Worm (Caenorhabditis elegans) whole organism, mixed stage, embryonic: ENCODE data around the gene tag-273.

ENCODE experiments used
- M03D4.4 ChIP-seq: sonication (generic microtip); optimal IDR thresholded peaks from 2 replicates; lab custom pipeline; 2017; ENCODE audit warnings: mild to moderate bottlenecking, missing genetic modification characterization, missing compliant biosample characterization
- bed-3 ChIP-seq: fragments of 200-800 bp; sonication (Bioruptor generic); optimal IDR thresholded peaks from 3 replicates; lab custom pipeline; 2018; ENCODE audit warnings: mild to moderate bottlenecking, missing genetic modification characterization, moderate library complexity, missing compliant biosample characterization
- blmp-1 ChIP-seq: fragments of 150-350 bp; optimal IDR thresholded peaks from 2 replicates; lab custom pipeline; 2014; ENCODE audit warnings: missing biosample characterization, missing genetic modification characterization
- ceh-39 ChIP-seq: fragments of 150-350 bp; optimal IDR thresholded peaks from 2 replicates; lab custom pipeline; 2014; ENCODE audit warnings: missing biosample characterization, missing genetic modification characterization
- ceh-43 ChIP-seq: fragments of 200-800 bp; sonication (Bioruptor generic); optimal IDR thresholded peaks from 2 replicates; lab custom pipeline; 2018; ENCODE audit warnings: mild to moderate bottlenecking, missing genetic modification characterization, moderate library complexity, missing compliant biosample characterization
- ces-1 ChIP-seq: fragments of 150-350 bp; optimal IDR thresholded peaks from 2 replicates; lab custom pipeline; 2014; ENCODE audit warnings: missing biosample characterization, missing genetic modification reagents, missing genetic modification characterization
- cnd-1 ChIP-seq: fragments of 200-800 bp; sonication (Bioruptor generic); optimal IDR thresholded peaks from 2 replicates; lab custom pipeline; 2018; ENCODE audit warnings: mild to moderate bottlenecking, missing genetic modification characterization, missing compliant biosample characterization
- drap-1 ChIP-seq: fragments of 200-800 bp; sonication (Bioruptor generic); optimal IDR thresholded peaks from 3 replicates; lab custom pipeline; 2018; ENCODE audit warnings: mild to moderate bottlenecking, missing genetic modification characterization, missing compliant biosample characterization
- elt-1 ChIP-seq: sonication (generic microtip); optimal IDR thresholded peaks from 2 replicates; lab custom pipeline; 2017; ENCODE audit warnings: missing genetic modification characterization, mild to moderate bottlenecking, missing compliant biosample characterization, antibody characterized with exemption, moderate library complexity, borderline replicate concordance; ENCODE audit not compliant: insufficient read depth
- elt-3 ChIP-seq: fragments of 150-350 bp; optimal IDR thresholded peaks from 2 replicates; lab custom pipeline; 2014; ENCODE audit warnings: missing biosample characterization, missing genetic modification characterization
- flh-1 ChIP-seq: fragments of 200-800 bp; sonication (Bioruptor generic); optimal IDR thresholded peaks from 2 replicates; lab custom pipeline; 2018; ENCODE audit warnings: mild to moderate bottlenecking, missing genetic modification characterization, moderate library complexity, missing compliant biosample characterization
- ham-2 ChIP-seq: fragments of 200-800 bp; sonication (Bioruptor generic); optimal IDR thresholded peaks from 2 replicates; lab custom pipeline; 2018; ENCODE audit warnings: mild to moderate bottlenecking, missing genetic modification characterization, missing compliant biosample characterization
- hlh-1 ChIP-seq: fragments of 150-350 bp; optimal IDR thresholded peaks from 2 replicates; lab custom pipeline; 2014; ENCODE audit warnings: missing biosample characterization, missing genetic modification reagents, missing genetic modification characterization
- lin-13 ChIP-seq: fragments of 150-350 bp; optimal IDR thresholded peaks from 2 replicates; lab custom pipeline; 2014; ENCODE audit warnings: missing biosample characterization, missing genetic modification characterization
- lin-32 ChIP-seq: fragments of 200-800 bp; sonication (Bioruptor generic); optimal IDR thresholded peaks from 2 replicates; lab custom pipeline; 2018; ENCODE audit warnings: mild to moderate bottlenecking, missing genetic modification characterization, missing compliant biosample characterization
- lsy-2 ChIP-seq: fragments of 150-350 bp; optimal IDR thresholded peaks from 2 replicates; lab custom pipeline; 2014; ENCODE audit warnings: missing biosample characterization, missing genetic modification characterization
- mab-5 ChIP-seq: fragments of 150-350 bp; optimal IDR thresholded peaks from 2 replicates; lab custom pipeline; 2014; ENCODE audit warnings: missing biosample characterization, missing genetic modification characterization
- mep-1 ChIP-seq: fragments of 150-350 bp; optimal IDR thresholded peaks from 2 replicates; lab custom pipeline; 2017; ENCODE audit warnings: missing biosample characterization, missing genetic modification reagents, missing genetic modification characterization, inconsistent platforms
- mls-2 ChIP-seq: sonication (generic microtip); optimal IDR thresholded peaks from 2 replicates; lab custom pipeline; 2016; ENCODE audit warnings: mild to moderate bottlenecking, missing genetic modification characterization, moderate library complexity, missing compliant biosample characterization
- nhr-12 ChIP-seq: fragments of 150-350 bp; optimal IDR thresholded peaks from 2 replicates; lab custom pipeline; 2014; ENCODE audit warnings: missing biosample characterization, missing genetic modification characterization
- nhr-2 ChIP-seq: fragments of 150-350 bp; optimal IDR thresholded peaks from 2 replicates; lab custom pipeline; 2014; ENCODE audit warnings: missing biosample characterization, missing genetic modification characterization
- nhr-237 ChIP-seq: fragments of 150-350 bp; optimal IDR thresholded peaks from 2 replicates; lab custom pipeline; 2014; ENCODE audit warnings: missing biosample characterization, missing genetic modification characterization
- nhr-28 ChIP-seq: fragments of 150-350 bp; optimal IDR thresholded peaks from 2 replicates; lab custom pipeline; 2014; ENCODE audit warnings: missing biosample characterization, missing genetic modification characterization
- nhr-76 ChIP-seq: sonication (generic microtip); optimal IDR thresholded peaks from 2 replicates; lab custom pipeline; 2017; ENCODE audit warnings: missing biosample characterization, missing genetic modification characterization
- pha-4 ChIP-seq: fragments of 150-350 bp; optimal IDR thresholded peaks from 2 replicates; lab custom pipeline; 2018; ENCODE audit warnings: missing biosample characterization, missing genetic modification reagents, missing genetic modification characterization
- sem-2 ChIP-seq: fragments of 200-800 bp; sonication (Bioruptor generic); optimal IDR thresholded peaks from 2 replicates; lab custom pipeline; 2018; ENCODE audit warnings: mild to moderate bottlenecking, missing genetic modification characterization, missing compliant biosample characterization
- snpc-4 ChIP-seq: fragments of 150-350 bp; optimal IDR thresholded peaks from 2 replicates; lab custom pipeline; 2014; ENCODE audit warnings: missing biosample characterization, missing genetic modification characterization
- sptf-1 ChIP-seq: sonication (generic microtip); optimal IDR thresholded peaks from 2 replicates; lab custom pipeline; 2017; ENCODE audit warnings: mild to moderate bottlenecking, missing genetic modification characterization, moderate library complexity, missing compliant biosample characterization
- unc-120 ChIP-seq: sonication (generic microtip); optimal IDR thresholded peaks from 2 replicates; lab custom pipeline; 2017; ENCODE audit warnings: missing genetic modification characterization, missing compliant biosample characterization; ENCODE audit not compliant: poor library complexity, severe bottlenecking
- unc-39 ChIP-seq: fragments of 150-350 bp; optimal IDR thresholded peaks from 2 replicates; lab custom pipeline; 2014; ENCODE audit warnings: missing biosample characterization, missing genetic modification characterization
- unc-62 ChIP-seq: fragments of 150-350 bp; optimal IDR thresholded peaks from 2 replicates; lab custom pipeline; 2014; ENCODE audit warnings: missing biosample characterization, missing genetic modification reagents, missing genetic modification characterization
- zip-8 ChIP-seq: fragments of 150-350 bp; optimal IDR thresholded peaks from 2 replicates; lab custom pipeline; 2014; ENCODE audit warnings: missing biosample characterization, missing genetic modification characterization
- ztf-11 ChIP-seq: fragments of 150-350 bp; optimal IDR thresholded peaks from 2 replicates; lab custom pipeline; 2014; ENCODE audit warnings: missing biosample characterization, missing genetic modification characterization

tag-273 gene

ce11 chrIV:14456667-14457066 lies 48.3 kb downstream of the tag-273 start, which contains the start of gene nspg-9:
nspg-9 (plus strand) TSS chrIV:14456900.
- TF ChIP-seq snpc-4, result no peak
- no peak for TF ChIP-seq blmp-1 (tag; lab: Kevin White, UChicago)
- TF ChIP-seq elt-3 (tag; lab: Kevin White, UChicago), result no peak
- no peak for TF ChIP-seq cnd-1 (tag; lab: Kevin White, UChicago)
- no peak for TF ChIP-seq flh-1 (GFP tag; lab: Kevin White, UChicago)
- no peak for TF ChIP-seq drap-1 (GFP tag; lab: Kevin White, UChicago)
- no peak for TF ChIP-seq ceh-43
- no peak for TF ChIP-seq unc-120 (tag; lab: Kevin White, UChicago)
- TF ChIP-seq nhr-12 (tag; lab: Kevin White, UChicago), result no peak
- no peak for TF ChIP-seq nhr-237 (tag; lab: Kevin White, UChicago)
- TF ChIP-seq lin-13 (tag; lab: Kevin White, UChicago), result no peak
- TF ChIP-seq pha-4 (tag; lab: Kevin White, UChicago), result no peak
- TF ChIP-seq unc-62 (GFP tag; lab: Kevin White, UChicago), result no peak
- TF ChIP-seq mls-2 (tag; lab: Kevin White, UChicago), result no peak
- no peak for TF ChIP-seq mep-1
- no peak for TF ChIP-seq sptf-1 (tag; lab: Kevin White, UChicago)
- no peak for TF ChIP-seq ztf-11 (tag; lab: Kevin White, UChicago)
- no peak for TF ChIP-seq ceh-39 (tag; lab: Kevin White, UChicago)
- TF ChIP-seq nhr-2, result no peak
- TF ChIP-seq unc-39 (tag; lab: Kevin White, UChicago), result no peak

- TF ChIP-seq nhr-2, result no peak
- TF ChIP-seq bed-3, result no peak
- no peak for TF ChIP-seq mls-2 (tag; lab: Kevin White, UChicago)
- TF ChIP-seq elt-1 (tag; lab: Kevin White, UChicago), result no peak
- no peak for TF ChIP-seq nhr-76 (tag; lab: Kevin White, UChicago)
- no peak for TF ChIP-seq flh-1 (GFP tag; lab: Kevin White, UChicago)
- no peak for TF ChIP-seq lin-13 (tag; lab: Kevin White, UChicago)
- TF ChIP-seq blmp-1 (tag; lab: Kevin White, UChicago), result no peak
- TF ChIP-seq M03D4.4 (tag; lab: Kevin White, UChicago), result no peak
- TF ChIP-seq nhr-28 (tag; lab: Kevin White, UChicago), result no peak
- no peak for TF ChIP-seq zip-8 (tag; lab: Kevin White, UChicago)
- no peak for TF ChIP-seq mab-5 (tag; lab: Kevin White, UChicago)
- TF ChIP-seq nhr-12 (tag; lab: Kevin White, UChicago), result no peak
- no peak for TF ChIP-seq unc-120 (tag; lab: Kevin White, UChicago)
- TF ChIP-seq lsy-2 (tag; lab: Kevin White, UChicago), result no peak
- TF ChIP-seq mep-1, result no peak
Measured at ce11 chrIV:14445191-14445795, 59.7 kb downstream of the tag-273 start.

- TF ChIP-seq sptf-1 (tag; lab: Kevin White, UChicago) (no peak), elt-3 (tag; lab: Kevin White, UChicago) (no peak), unc-120 (tag; lab: Kevin White, UChicago) (no peak), blmp-1 (tag; lab: Kevin White, UChicago) (no peak), hlh-1 (tag; lab: Kevin White, UChicago) (no peak), nhr-12 (tag; lab: Kevin White, UChicago) (no peak), lin-32 (GFP tag; lab: Kevin White, UChicago) (no peak), elt-1 (tag; lab: Kevin White, UChicago) (no peak), ztf-11 (tag; lab: Kevin White, UChicago) (no peak)
Measured at ce11 chrIV:14444077-14444476, 60.9 kb downstream of the tag-273 start, which contains the start of gene tra-3. tra-3 (minus strand) TSS chrIV:14444183.

- TF ChIP-seq elt-1 (tag; lab: Kevin White, UChicago) (no peak), snpc-4 (no peak), ces-1 (no peak), nhr-237 (tag; lab: Kevin White, UChicago) (no peak), blmp-1 (tag; lab: Kevin White, UChicago) (no peak), nhr-12 (tag; lab: Kevin White, UChicago) (no peak), unc-62 (GFP tag; lab: Kevin White, UChicago) (no peak), lin-13 (tag; lab: Kevin White, UChicago) (no peak), lin-32 (GFP tag; lab: Kevin White, UChicago) (no peak), nhr-28 (tag; lab: Kevin White, UChicago) (no peak), elt-3 (tag; lab: Kevin White, UChicago) (no peak), nhr-2 (no peak), bed-3 (no peak), sem-2 (GFP tag; lab: Kevin White, UChicago) (no peak), ham-2 (GFP tag; lab: Kevin White, UChicago) (no peak), nhr-76 (tag; lab: Kevin White, UChicago) (no peak), zip-8 (tag; lab: Kevin White, UChicago) (no peak), pha-4 (tag; lab: Kevin White, UChicago) (no peak), ceh-43 (no peak), mls-2 (tag; lab: Kevin White, UChicago) (no peak)
Measured at ce11 chrIV:14437391-14437790, 67.6 kb downstream of the tag-273 start.
